Worm (Caenorhabditis elegans): Measurements from ENCODE around the gene F54E2.1.

DNA sequence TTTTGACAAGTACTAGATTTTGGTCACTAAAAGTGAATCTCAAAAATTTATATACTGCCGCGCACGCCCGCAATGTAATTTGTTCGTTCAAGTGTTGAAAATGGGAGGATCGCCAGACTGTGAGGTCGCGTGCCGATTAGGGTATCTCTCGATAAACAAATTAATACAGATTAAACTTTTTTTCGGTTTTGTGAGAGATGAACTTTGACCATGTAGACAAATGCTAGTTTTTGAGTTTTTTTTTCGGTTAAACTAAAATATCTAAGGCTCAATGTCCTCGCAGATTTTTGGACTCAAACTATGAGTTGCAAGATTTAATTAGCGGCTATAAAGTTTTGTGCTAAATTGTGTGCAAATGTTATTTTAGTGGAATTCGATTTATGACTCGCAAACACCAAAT is 40.4 kb upstream of the F54E2.1 start, which contains the start of gene dhs-15:
- TF ChIP-seq lsy-2 (tag; optimal IDR thresholded peaks at IDR 0.05): no peak
- TF ChIP-seq ceh-82 (tag; optimal IDR thresholded peaks at IDR 0.05): no peak
- no peak for TF ChIP-seq elt-3 (tag; optimal IDR thresholded peaks at IDR 0.05)
- TF ChIP-seq unc-62 (GFP tag; optimal IDR thresholded peaks at IDR 0.05): no peak
- no peak for TF ChIP-seq alr-1 (tag; optimal IDR thresholded peaks at IDR 0.05)
- no peak for TF ChIP-seq nhr-12 (tag; optimal IDR thresholded peaks at IDR 0.05)
- TF ChIP-seq dmd-4 (tag; optimal IDR thresholded peaks at IDR 0.05): no peak
- TF ChIP-seq elt-1 (tag; optimal IDR thresholded peaks at IDR 0.05): no peak
- no peak for TF ChIP-seq nhr-237 (tag; optimal IDR thresholded peaks at IDR 0.05)
- TF ChIP-seq ztf-4 (tag; optimal IDR thresholded peaks at IDR 0.05): no peak
- no peak for TF ChIP-seq mab-5 (tag; optimal IDR thresholded peaks at IDR 0.05)
- TF ChIP-seq ama-1 (optimal IDR thresholded peaks at IDR 0.05): no peak

Measured in whole organism, L2 larva.